Worm (Caenorhabditis elegans) whole organism, late embryonic: ENCODE data around the gene adt-1.
A peak's percentile ranks its signal among the peaks of the same experiment; 100 is the strongest.

ENCODE experiments used
- C08G9.2 ChIP-seq: sonication (generic microtip); optimal IDR thresholded peaks from 2 replicates; lab custom pipeline; 2016; ENCODE audit warnings: mild to moderate bottlenecking, missing genetic modification characterization, moderate library complexity, missing compliant biosample characterization
- C38D4.7 ChIP-seq: fragments of 200-800 bp; sonication (Bioruptor generic); optimal IDR thresholded peaks from 2 replicates; lab custom pipeline; 2018; ENCODE audit warnings: mild to moderate bottlenecking, missing genetic modification characterization, moderate library complexity, missing compliant biosample characterization
- F13H6.1 ChIP-seq: sonication (generic microtip); optimal IDR thresholded peaks from 2 replicates; lab custom pipeline; 2016; ENCODE audit warnings: missing genetic modification characterization, missing compliant biosample characterization
- K02D7.2 ChIP-seq: sonication (generic microtip); optimal IDR thresholded peaks from 2 replicates; lab custom pipeline; 2017; ENCODE audit warnings: mild to moderate bottlenecking, missing genetic modification characterization, missing compliant biosample characterization
- T23F11.4 ChIP-seq: fragments of 200-800 bp; sonication (Bioruptor generic); optimal IDR thresholded peaks from 2 replicates; lab custom pipeline; 2018; ENCODE audit warnings: mild to moderate bottlenecking, missing genetic modification characterization, missing compliant biosample characterization
- Y22D7AL.16 ChIP-seq: sonication (generic microtip); optimal IDR thresholded peaks from 2 replicates; lab custom pipeline; 2016; ENCODE audit warnings: missing genetic modification characterization, missing compliant biosample characterization
- ceh-19 ChIP-seq: fragments of 200-800 bp; sonication (Bioruptor generic); optimal IDR thresholded peaks from 2 replicates; lab custom pipeline; 2018; ENCODE audit warnings: mild to moderate bottlenecking, missing genetic modification characterization, missing compliant biosample characterization
- ceh-2 ChIP-seq: sonication (generic microtip); optimal IDR thresholded peaks from 2 replicates; lab custom pipeline; 2016; ENCODE audit warnings: missing genotype, missing genetic modification characterization, missing compliant biosample characterization
- ceh-24 ChIP-seq: sonication (generic microtip); optimal IDR thresholded peaks from 2 replicates; lab custom pipeline; 2016; ENCODE audit warnings: mild to moderate bottlenecking, missing genetic modification characterization, missing compliant biosample characterization
- ceh-30 ChIP-seq: fragments of 150-350 bp; optimal IDR thresholded peaks from 2 replicates; lab custom pipeline; 2014; ENCODE audit warnings: missing biosample characterization, missing genetic modification characterization
- ceh-31 ChIP-seq: sonication (generic microtip); optimal IDR thresholded peaks from 2 replicates; lab custom pipeline; 2016; ENCODE audit warnings: missing genetic modification characterization, missing compliant biosample characterization
- ceh-45 ChIP-seq: fragments of 200-800 bp; sonication (Bioruptor generic); IDR thresholded peaks from 2 replicates; pipeline ENCODE4 v1.3.6; 2022; ENCODE audit warnings: missing genetic modification reagents, missing genetic modification characterization, missing compliant biosample characterization
- ceh-48 ChIP-seq: sonication (generic microtip); optimal IDR thresholded peaks from 2 replicates; lab custom pipeline; 2016; ENCODE audit warnings: missing genetic modification characterization, inconsistent platforms, missing compliant biosample characterization
- ceh-6 ChIP-seq: fragments of 200-800 bp; sonication (Bioruptor generic); optimal IDR thresholded peaks from 2 replicates; lab custom pipeline; 2018; ENCODE audit warnings: mild to moderate bottlenecking, missing genetic modification characterization, missing compliant biosample characterization
- ceh-9 ChIP-seq: sonication (generic microtip); optimal IDR thresholded peaks from 2 replicates; lab custom pipeline; 2016; ENCODE audit warnings: mild to moderate bottlenecking, missing genetic modification characterization, inconsistent platforms, missing compliant biosample characterization
- dve-1 ChIP-seq: sonication (generic microtip); optimal IDR thresholded peaks from 2 replicates; lab custom pipeline; 2017; ENCODE audit warnings: antibody characterized with exemption, mild to moderate bottlenecking, missing genetic modification characterization, missing compliant biosample characterization
- ets-4 ChIP-seq: sonication (generic microtip); optimal IDR thresholded peaks from 2 replicates; lab custom pipeline; 2016; ENCODE audit warnings: missing genetic modification characterization, missing compliant biosample characterization
- fax-1 ChIP-seq: sonication (generic microtip); optimal IDR thresholded peaks from 2 replicates; lab custom pipeline; 2016; ENCODE audit warnings: missing genotype, missing genetic modification characterization, missing compliant biosample characterization
- fkh-10 ChIP-seq: fragments of 150-350 bp; optimal IDR thresholded peaks from 2 replicates; lab custom pipeline; 2014; ENCODE audit warnings: missing biosample characterization, missing genetic modification reagents, missing genetic modification characterization
- fkh-6 ChIP-seq: sonication (generic microtip); optimal IDR thresholded peaks from 2 replicates; lab custom pipeline; 2016; ENCODE audit warnings: missing genetic modification characterization, missing compliant biosample characterization
- gmeb-2 ChIP-seq: sonication (generic microtip); optimal IDR thresholded peaks from 2 replicates; lab custom pipeline; 2016; ENCODE audit warnings: missing genetic modification characterization, inconsistent platforms, missing compliant biosample characterization
- hlh-15 ChIP-seq: sonication (generic microtip); optimal IDR thresholded peaks from 2 replicates; lab custom pipeline; 2016; ENCODE audit warnings: missing genetic modification characterization, missing compliant biosample characterization
- hlh-30 ChIP-seq: sonication (generic microtip); optimal IDR thresholded peaks from 2 replicates; lab custom pipeline; 2017; ENCODE audit warnings: antibody characterized with exemption, missing genetic modification characterization, missing compliant biosample characterization; ENCODE audit not compliant: insufficient read depth
- hlh-6 ChIP-seq: sonication (generic microtip); optimal IDR thresholded peaks from 2 replicates; lab custom pipeline; 2016; ENCODE audit warnings: missing genotype, missing genetic modification characterization, missing compliant biosample characterization
- lim-6 ChIP-seq: sonication (generic microtip); optimal IDR thresholded peaks from 2 replicates; lab custom pipeline; 2016; ENCODE audit warnings: missing genetic modification characterization, missing compliant biosample characterization
- lin-11 ChIP-seq: fragments of 200-800 bp; sonication (Bioruptor generic); optimal IDR thresholded peaks from 2 replicates; lab custom pipeline; 2018; ENCODE audit warnings: mild to moderate bottlenecking, missing genetic modification characterization, missing compliant biosample characterization
- madf-2 ChIP-seq: sonication (generic microtip); optimal IDR thresholded peaks from 2 replicates; lab custom pipeline; 2017; ENCODE audit warnings: missing genetic modification characterization, missing compliant biosample characterization
- mec-3 ChIP-seq: sonication (generic microtip); optimal IDR thresholded peaks from 2 replicates; lab custom pipeline; 2016; ENCODE audit warnings: borderline replicate concordance, missing genetic modification characterization, missing compliant biosample characterization
- nfya-1 ChIP-seq: sonication (generic microtip); optimal IDR thresholded peaks from 2 replicates; lab custom pipeline; 2017; ENCODE audit warnings: missing genetic modification characterization, mild to moderate bottlenecking, missing compliant biosample characterization, antibody characterized with exemption, moderate library complexity
- nhr-232 ChIP-seq: sonication (generic microtip); optimal IDR thresholded peaks from 2 replicates; lab custom pipeline; 2016; ENCODE audit warnings: missing genetic modification characterization, missing compliant biosample characterization
- pag-3 ChIP-seq: sonication (generic microtip); optimal IDR thresholded peaks from 2 replicates; lab custom pipeline; 2016; ENCODE audit warnings: missing compliant biosample characterization, missing genetic modification characterization, borderline replicate concordance
- pha-4 ChIP-seq: fragments of 150-350 bp; optimal IDR thresholded peaks from 2 replicates; lab custom pipeline; 2018; ENCODE audit warnings: missing biosample characterization, missing genetic modification reagents, missing genetic modification characterization
- pqm-1 ChIP-seq: sonication (generic microtip); optimal IDR thresholded peaks from 2 replicates; lab custom pipeline; 2016; ENCODE audit warnings: missing genetic modification characterization, missing compliant biosample characterization
- pros-1 ChIP-seq: fragments of 150-350 bp; optimal IDR thresholded peaks from 2 replicates; lab custom pipeline; 2014; ENCODE audit warnings: missing biosample characterization, missing genetic modification reagents, missing genetic modification characterization
- ref-2 ChIP-seq: sonication (generic microtip); optimal IDR thresholded peaks from 2 replicates; lab custom pipeline; 2016; ENCODE audit warnings: missing genetic modification characterization, missing compliant biosample characterization
- sdc-2 ChIP-seq: sonication (generic microtip); optimal IDR thresholded peaks from 2 replicates; lab custom pipeline; 2016; ENCODE audit warnings: missing genotype, missing genetic modification characterization, missing compliant biosample characterization
- sox-2 ChIP-seq: fragments of 200-800 bp; sonication (Bioruptor generic); IDR thresholded peaks from 2 replicates; pipeline ENCODE4 v1.3.6; 2022; ENCODE audit warnings: missing genetic modification reagents, missing genetic modification characterization, missing compliant biosample characterization
- sox-4 ChIP-seq: sonication (generic microtip); optimal IDR thresholded peaks from 2 replicates; lab custom pipeline; 2017; ENCODE audit warnings: mild to moderate bottlenecking, missing genetic modification characterization, inconsistent platforms, missing compliant biosample characterization
- syd-9 ChIP-seq: sonication (generic microtip); optimal IDR thresholded peaks from 2 replicates; lab custom pipeline; 2016; ENCODE audit warnings: mild to moderate bottlenecking, missing genetic modification characterization, moderate library complexity, missing compliant biosample characterization
- tbx-2 ChIP-seq: sonication (generic microtip); optimal IDR thresholded peaks from 2 replicates; lab custom pipeline; 2016; ENCODE audit warnings: missing genetic modification characterization, missing compliant biosample characterization
- ttx-3 ChIP-seq: sonication (generic microtip); optimal IDR thresholded peaks from 2 replicates; lab custom pipeline; 2016; ENCODE audit warnings: missing genetic modification reagents, missing genetic modification characterization, missing compliant biosample characterization
- unc-3 ChIP-seq, 2 experiments: fragments of 200-800 bp in 1 of 2; sonication (Bioruptor generic) in 1 of 2; sonication (generic microtip) in 1 of 2; conservative IDR thresholded peaks in 1 of 2; optimal IDR thresholded peaks in 1 of 2; 2 replicates each; pipeline versions ENCODE4 v1.3.6 to Lab custom; 2016 to 2022; ENCODE audit warnings: missing compliant biosample characterization in 2 of 2, missing genetic modification characterization in 2 of 2, missing genetic modification reagents in 1 of 2
- unc-42 ChIP-seq: sonication (generic microtip); optimal IDR thresholded peaks from 2 replicates; lab custom pipeline; 2016; ENCODE audit warnings: missing genotype, missing genetic modification characterization, missing compliant biosample characterization
- unc-86 ChIP-seq: sonication (generic microtip); optimal IDR thresholded peaks from 2 replicates; lab custom pipeline; 2016; ENCODE audit warnings: missing genetic modification characterization, missing compliant biosample characterization

The adt-1 gene

DNA sequence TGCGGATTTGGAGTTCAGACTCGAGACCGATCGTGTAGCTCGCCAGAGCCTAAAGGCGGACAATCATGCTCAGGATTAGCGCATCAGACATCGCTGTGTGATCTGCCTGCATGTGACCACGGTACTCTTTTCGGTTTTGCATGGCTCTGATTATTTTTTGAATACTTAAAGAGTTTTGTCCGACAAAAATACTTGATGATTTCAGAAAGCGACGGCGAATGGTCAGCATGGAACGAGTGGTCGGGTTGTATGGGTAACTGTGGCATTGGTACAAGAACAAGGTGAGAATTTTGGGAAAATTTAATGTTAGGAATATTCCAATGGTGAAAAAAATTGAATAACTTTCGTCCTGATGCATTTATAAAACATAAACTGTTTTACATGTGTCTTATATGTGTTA, 8.8 kb downstream of the adt-1 start:
- TF ChIP-seq gmeb-2 (tag; lab: Kevin White, UChicago) (no peak), lin-11 (tag; lab: Kevin White, UChicago) (no peak), madf-2 (tag; lab: Kevin White, UChicago) (no peak), pqm-1 (tag; lab: Kevin White, UChicago) (no peak), hlh-6 (tag; lab: Kevin White, UChicago) (no peak), mec-3 (tag; lab: Kevin White, UChicago) (no peak), pros-1 (tag; lab: Kevin White, UChicago) (no peak), ceh-6 (GFP tag; lab: Kevin White, UChicago) (no peak), ttx-3 (tag; lab: Kevin White, UChicago) (no peak)

- TF ChIP-seq C38D4.7 (GFP tag; lab: Kevin White, UChicago): no peak
- TF ChIP-seq dve-1 (tag; lab: Kevin White, UChicago): no peak
- no peak for TF ChIP-seq madf-2 (tag; lab: Kevin White, UChicago)
- TF ChIP-seq lim-6: no peak
- TF ChIP-seq ets-4: no peak
- peak; percentile 72 for TF ChIP-seq unc-42 (tag; lab: Kevin White, UChicago)
- no peak for TF ChIP-seq gmeb-2 (tag; lab: Kevin White, UChicago)
- TF ChIP-seq unc-86: no peak
- TF ChIP-seq fax-1 (tag; lab: Kevin White, UChicago): no peak
- TF ChIP-seq ceh-19 (GFP tag; lab: Kevin White, UChicago): peak; percentile 46
- no peak for TF ChIP-seq fkh-6 (tag; lab: Kevin White, UChicago)
- no peak for TF ChIP-seq C08G9.2 (tag; lab: Kevin White, UChicago)
- TF ChIP-seq pag-3 (tag; lab: Kevin White, UChicago): no peak
- no peak for TF ChIP-seq ceh-30 (tag; lab: Kevin White, UChicago)
- no peak for TF ChIP-seq hlh-30 (tag; lab: Kevin White, UChicago)
- TF ChIP-seq K02D7.2 (tag; lab: Kevin White, UChicago): no peak
- peak; percentile 50 for TF ChIP-seq ceh-31 (tag; lab: Kevin White, UChicago)
- TF ChIP-seq unc-3 (GFP tag; conservative IDR thresholded peaks at IDR 0.05; lab: Robert Waterston, UW): no peak
- no peak for TF ChIP-seq unc-3 (tag; optimal IDR thresholded peaks at IDR 0.05; lab: Kevin White, UChicago)
- no peak for TF ChIP-seq F13H6.1 (tag; lab: Kevin White, UChicago)
- no peak for TF ChIP-seq tbx-2 (tag; lab: Kevin White, UChicago)
- no peak for TF ChIP-seq fkh-10 (GFP tag; lab: Kevin White, UChicago)
- TF ChIP-seq ceh-2 (tag; lab: Kevin White, UChicago): no peak
- TF ChIP-seq ceh-9 (tag; lab: Kevin White, UChicago): no peak
- TF ChIP-seq T23F11.4: no peak
- no peak for TF ChIP-seq ceh-6 (GFP tag; lab: Kevin White, UChicago)
- no peak for TF ChIP-seq pros-1 (tag; lab: Kevin White, UChicago)
- no peak for TF ChIP-seq nhr-232 (tag; lab: Kevin White, UChicago)
- no peak for TF ChIP-seq sdc-2 (tag; lab: Kevin White, UChicago)
- no peak for TF ChIP-seq syd-9
- TF ChIP-seq nfya-1: peak; percentile 36
- TF ChIP-seq hlh-6 (tag; lab: Kevin White, UChicago): no peak
- peak; percentile 37 for TF ChIP-seq ttx-3 (tag; lab: Kevin White, UChicago)
- peak; percentile 57 for TF ChIP-seq sox-2 (GFP tag; lab: Robert Waterston, UW)
- no peak for TF ChIP-seq hlh-15
- peak; percentile 23 for TF ChIP-seq ceh-48 (tag; lab: Kevin White, UChicago)
- no peak for TF ChIP-seq Y22D7AL.16
- TF ChIP-seq sox-4 (tag; lab: Kevin White, UChicago): no peak
- TF ChIP-seq ceh-45 (GFP tag; lab: Robert Waterston, UW): no peak
- TF ChIP-seq ceh-24 (tag; lab: Kevin White, UChicago): no peak
- TF ChIP-seq ref-2 (tag; lab: Kevin White, UChicago): no peak
- no peak for TF ChIP-seq pha-4 (tag; lab: Kevin White, UChicago)
Measured at ce11 chrX:12688632-12689031, 10.0 kb downstream of the adt-1 start.
